Fruit fly (Drosophila melanogaster) whole organism, adult: ENCODE measurements around the gene tap.

ENCODE experiments used
- CG12768 ChIP-seq: fragments of 200-800 bp; sonication (Bioruptor generic); optimal IDR thresholded peaks from 2 replicates; lab custom pipeline; 2017; ENCODE audit warnings: missing biosample characterization, missing genetic modification characterization, mild to moderate bottlenecking, moderate library complexity, missing genetic modification reagents
- CG1620 ChIP-seq: fragments of 200-800 bp; sonication (Bioruptor generic); optimal IDR thresholded peaks from 2 replicates; lab custom pipeline; 2016; ENCODE audit warnings: missing biosample characterization, missing genetic modification characterization
- CG5204 ChIP-seq: fragments of 200-800 bp; sonication (Bioruptor generic); optimal IDR thresholded peaks from 2 replicates; lab custom pipeline; 2016; ENCODE audit warnings: missing biosample characterization, missing genetic modification characterization
- CG7045 ChIP-seq: fragments of 200-800 bp; sonication (Bioruptor generic); optimal IDR thresholded peaks from 2 replicates; lab custom pipeline; 2017; ENCODE audit warnings: missing biosample characterization, mild to moderate bottlenecking, missing genetic modification characterization
- Crg-1 ChIP-seq: fragments of 200-800 bp; sonication (Bioruptor generic); optimal IDR thresholded peaks from 2 replicates; lab custom pipeline; 2016; ENCODE audit warnings: missing biosample characterization, missing genetic modification characterization
- Hr96 ChIP-seq: fragments of 200-800 bp; sonication (Bioruptor generic); optimal IDR thresholded peaks from 2 replicates; lab custom pipeline; 2016; ENCODE audit warnings: missing biosample characterization, missing genetic modification characterization
- ovo ChIP-seq: fragments of 200-800 bp; sonication (Bioruptor generic); optimal IDR thresholded peaks from 2 replicates; lab custom pipeline; 2016; ENCODE audit warnings: missing biosample characterization, missing genetic modification characterization
- toe ChIP-seq: fragments of 200-800 bp; sonication (Bioruptor generic); optimal IDR thresholded peaks from 2 replicates; lab custom pipeline; 2016; ENCODE audit warnings: missing biosample characterization, missing genetic modification characterization

dm6 chr3L:17366936-17367335, 7.5 kb downstream of the tap start:
- TF ChIP-seq CG5204 (GFP tag; lab: Kevin White, UChicago) (no peak), Hr96 (GFP tag; lab: Kevin White, UChicago) (no peak), CG12768 (GFP tag; lab: Kevin White, UChicago) (no peak), CG1620 (GFP tag; lab: Kevin White, UChicago) (no peak), toe (GFP tag; lab: Kevin White, UChicago) (no peak), ovo (no peak), CG7045 (GFP tag; lab: Kevin White, UChicago) (no peak), Crg-1 (GFP tag; lab: Kevin White, UChicago) (no peak)
